Fruit fly (Drosophila melanogaster): ENCODE results near the gene CG7202.

Gene CG7202

dm6 chr3L:21455196-21455595 is 37.4 kb downstream of the CG7202 start:
- TF ChIP-seq jim (GFP tag; optimal IDR thresholded peaks at IDR 0.05) (no peak), usp (GFP tag; optimal IDR thresholded peaks at IDR 0.05) (no peak), ey (GFP tag; optimal IDR thresholded peaks at IDR 0.05) (no peak), CG9705 (GFP tag; optimal IDR thresholded peaks at IDR 0.05) (no peak), OdsH (GFP tag; optimal IDR thresholded peaks at IDR 0.05) (no peak), Vsx2 (GFP tag; optimal IDR thresholded peaks at IDR 0.05; ENCODE audit: partially characterized antibody) (no peak), Jra (GFP tag; optimal IDR thresholded peaks at IDR 0.05) (no peak), Abd-B (GFP tag; optimal IDR thresholded peaks at IDR 0.05) (no peak), N (GFP tag; optimal IDR thresholded peaks at IDR 0.05) (no peak), pan (optimal IDR thresholded peaks at IDR 0.05) (no peak), Sp1 (GFP tag; optimal IDR thresholded peaks at IDR 0.05) (no peak), sv (GFP tag; optimal IDR thresholded peaks at IDR 0.05) (no peak)

- TF ChIP-seq N (GFP tag; optimal IDR thresholded peaks at IDR 0.05) = no peak
- TF ChIP-seq sv (GFP tag; optimal IDR thresholded peaks at IDR 0.05) = no peak
- no peak for TF ChIP-seq HLH106 (tag; optimal IDR thresholded peaks at IDR 0.05)
- TF ChIP-seq psq (GFP tag; optimal IDR thresholded peaks at IDR 0.05) = no peak
- TF ChIP-seq Hnf4 (GFP tag; optimal IDR thresholded peaks at IDR 0.05) = no peak
- TF ChIP-seq dsf (GFP tag; optimal IDR thresholded peaks at IDR 0.05; ENCODE audit: borderline replicate concordance) = no peak
- no peak for TF ChIP-seq CG9705 (GFP tag; optimal IDR thresholded peaks at IDR 0.05)
- TF ChIP-seq Sp1 (GFP tag; optimal IDR thresholded peaks at IDR 0.05) = no peak
- TF ChIP-seq Abd-B (GFP tag; optimal IDR thresholded peaks at IDR 0.05) = no peak
- TF ChIP-seq Hr83 (GFP tag; optimal IDR thresholded peaks at IDR 0.05; ENCODE audit: poor library complexity, severe bottlenecking) = no peak
- no peak for TF ChIP-seq tai (GFP tag; optimal IDR thresholded peaks at IDR 0.05)
- no peak for TF ChIP-seq sage (GFP tag; optimal IDR thresholded peaks at IDR 0.05)
- no peak for TF ChIP-seq jim (GFP tag; optimal IDR thresholded peaks at IDR 0.05)
- TF ChIP-seq Mio (GFP tag; optimal IDR thresholded peaks at IDR 0.05) = no peak
- TF ChIP-seq dmrt93B (GFP tag; optimal IDR thresholded peaks at IDR 0.05) = no peak
- TF ChIP-seq pan (optimal IDR thresholded peaks at IDR 0.05) = no peak
- no peak for TF ChIP-seq OdsH (GFP tag; optimal IDR thresholded peaks at IDR 0.05)
- TF ChIP-seq Myc (optimal IDR thresholded peaks at IDR 0.05) = no peak
- no peak for TF ChIP-seq Vsx2 (GFP tag; optimal IDR thresholded peaks at IDR 0.05; ENCODE audit: partially characterized antibody)
- TF ChIP-seq fru (GFP tag; optimal IDR thresholded peaks at IDR 0.05) = no peak
These were observed 39.0 kb downstream of the CG7202 start for dm6 chr3L:21453623-21454022.

dm6 chr3L:21450486-21450885 is 42.1 kb downstream of the CG7202 start:
- TF ChIP-seq dmrt93B (GFP tag; optimal IDR thresholded peaks at IDR 0.05) = no peak
- no peak for TF ChIP-seq Jra (GFP tag; optimal IDR thresholded peaks at IDR 0.05)
- no peak for TF ChIP-seq woc (GFP tag; optimal IDR thresholded peaks at IDR 0.05)
- TF ChIP-seq sage (GFP tag; optimal IDR thresholded peaks at IDR 0.05) = no peak
- TF ChIP-seq HLH106 (tag; optimal IDR thresholded peaks at IDR 0.05) = no peak
- TF ChIP-seq Vsx2 (GFP tag; optimal IDR thresholded peaks at IDR 0.05; ENCODE audit: partially characterized antibody) = no peak
- no peak for TF ChIP-seq sv (GFP tag; optimal IDR thresholded peaks at IDR 0.05)
- no peak for TF ChIP-seq Dfd (GFP tag; optimal IDR thresholded peaks at IDR 0.05)
- no peak for TF ChIP-seq brk (GFP tag; optimal IDR thresholded peaks at IDR 0.05)
- no peak for TF ChIP-seq CrebA (GFP tag; optimal IDR thresholded peaks at IDR 0.05; ENCODE audit: borderline replicate concordance)
- TF ChIP-seq foxo (GFP tag; optimal IDR thresholded peaks at IDR 0.05) = no peak
- no peak for TF ChIP-seq Rel (GFP tag; optimal IDR thresholded peaks at IDR 0.05)
- no peak for TF ChIP-seq Rel (tag; optimal IDR thresholded peaks at IDR 0.05)
- no peak for TF ChIP-seq h (GFP tag; optimal IDR thresholded peaks at IDR 0.05)

- TF ChIP-seq Jra (GFP tag; optimal IDR thresholded peaks at IDR 0.05) (no peak), sage (GFP tag; optimal IDR thresholded peaks at IDR 0.05) (no peak), jim (GFP tag; optimal IDR thresholded peaks at IDR 0.05) (no peak), Dfd (GFP tag; optimal IDR thresholded peaks at IDR 0.05) (no peak), dsf (GFP tag; optimal IDR thresholded peaks at IDR 0.05; ENCODE audit: borderline replicate concordance) (no peak)
These were observed 43.2 kb downstream of the CG7202 start for dm6 chr3L:21449336-21449735.

dm6 chr3L:21445704-21446103 is 46.9 kb downstream of the CG7202 start, which contains the start of gene Syx7:
Syx7 (plus strand) TSS chr3L:21445834.
- TF ChIP-seq foxo (GFP tag; optimal IDR thresholded peaks at IDR 0.05) (no peak), woc (GFP tag; optimal IDR thresholded peaks at IDR 0.05) (no peak), Sp1 (GFP tag; optimal IDR thresholded peaks at IDR 0.05) (no peak), Rel (GFP tag; optimal IDR thresholded peaks at IDR 0.05) (no peak), Rel (tag; optimal IDR thresholded peaks at IDR 0.05) (peak; percentile 61), lola (GFP tag; optimal IDR thresholded peaks at IDR 0.05) (no peak), h (GFP tag; optimal IDR thresholded peaks at IDR 0.05) (peak; percentile 44), pan (optimal IDR thresholded peaks at IDR 0.05) (no peak), ey (GFP tag; optimal IDR thresholded peaks at IDR 0.05) (peak; percentile 7), Mio (GFP tag; optimal IDR thresholded peaks at IDR 0.05) (no peak), fru (GFP tag; optimal IDR thresholded peaks at IDR 0.05) (no peak), dl (GFP tag; optimal IDR thresholded peaks at IDR 0.05; ENCODE audit: insufficient read depth in 1 of 2, partially characterized antibody in 2 of 2) (no peak), Myc (optimal IDR thresholded peaks at IDR 0.05) (peak; percentile 28), Hr83 (GFP tag; optimal IDR thresholded peaks at IDR 0.05; ENCODE audit: poor library complexity, severe bottlenecking) (peak; percentile 40), CG32264 (GFP tag; optimal IDR thresholded peaks at IDR 0.05) (no peak), Vsx2 (GFP tag; optimal IDR thresholded peaks at IDR 0.05; ENCODE audit: partially characterized antibody) (no peak), tai (GFP tag; optimal IDR thresholded peaks at IDR 0.05) (no peak), GATAd (GFP tag; optimal IDR thresholded peaks at IDR 0.05) (no peak), rgr (GFP tag; optimal IDR thresholded peaks at IDR 0.05) (peak; percentile 36), Hnf4 (GFP tag; optimal IDR thresholded peaks at IDR 0.05) (peak; percentile 35), Jra (GFP tag; optimal IDR thresholded peaks at IDR 0.05) (no peak)

Data from whole organism, wandering third instar larva.